Worm (Caenorhabditis elegans) whole organism, early embryonic: ENCODE results near the gene D1054.9.
A peak's percentile ranks its signal among the peaks of the same experiment; 100 is the strongest.

Experiments used
- B0310.2 ChIP-seq: sonication (generic microtip); optimal IDR thresholded peaks from 2 replicates; lab custom pipeline; 2016; ENCODE audit warnings: mild to moderate bottlenecking, missing genetic modification characterization, missing compliant biosample characterization
- F13C5.2 ChIP-seq: sonication (generic microtip); optimal IDR thresholded peaks from 2 replicates; lab custom pipeline; 2017; ENCODE audit warnings: mild to moderate bottlenecking, missing genetic modification characterization, inconsistent platforms, missing compliant biosample characterization
- aly-1 ChIP-seq: sonication (generic microtip); optimal IDR thresholded peaks from 2 replicates; lab custom pipeline; 2016; ENCODE audit warnings: missing genetic modification characterization, missing compliant biosample characterization
- ama-1 ChIP-seq: fragments of 150-350 bp; optimal IDR thresholded peaks from 2 replicates; lab custom pipeline; 2014
- ceh-13 ChIP-seq: fragments of 200-800 bp; sonication (Bioruptor generic); optimal IDR thresholded peaks from 2 replicates; lab custom pipeline; 2018; ENCODE audit warnings: mild to moderate bottlenecking, missing genetic modification characterization, missing compliant biosample characterization
- ceh-36 ChIP-seq: sonication (generic microtip); optimal IDR thresholded peaks from 2 replicates; lab custom pipeline; 2016; ENCODE audit warnings: missing genetic modification characterization, inconsistent platforms, missing compliant biosample characterization
- ets-7 ChIP-seq: sonication (generic microtip); optimal IDR thresholded peaks from 2 replicates; lab custom pipeline; 2016; ENCODE audit warnings: missing genotype, missing genetic modification characterization, missing compliant biosample characterization
- flt-1 ChIP-seq: fragments of 200-800 bp; sonication (Bioruptor generic); IDR thresholded peaks from 2 replicates; pipeline ENCODE4 v1.3.6; 2022; ENCODE audit warnings: missing genetic modification characterization, missing compliant biosample characterization
- hmbx-1 ChIP-seq: sonication (generic microtip); optimal IDR thresholded peaks from 2 replicates; lab custom pipeline; 2016; ENCODE audit warnings: mild to moderate bottlenecking, missing genetic modification characterization, missing compliant biosample characterization
- hmg-4 ChIP-seq: fragments of 200-800 bp; sonication (Bioruptor generic); optimal IDR thresholded peaks from 2 replicates; lab custom pipeline; 2018; ENCODE audit warnings: mild to moderate bottlenecking, missing genetic modification characterization, missing compliant biosample characterization
- hnd-1 ChIP-seq: sonication (generic microtip); optimal IDR thresholded peaks from 2 replicates; lab custom pipeline; 2016; ENCODE audit warnings: missing genetic modification characterization, missing compliant biosample characterization
- pes-1 ChIP-seq: fragments of 200-800 bp; sonication (Bioruptor generic); IDR thresholded peaks from 2 replicates; pipeline ENCODE4 v1.3.6; 2022; ENCODE audit warnings: missing genetic modification reagents, missing genetic modification characterization, missing compliant biosample characterization
- scrt-1 ChIP-seq: fragments of 200-800 bp; sonication (Bioruptor generic); IDR thresholded peaks from 2 replicates; pipeline ENCODE4 v1.3.6; 2022; ENCODE audit warnings: missing genetic modification characterization, missing compliant biosample characterization
- sea-1 ChIP-seq: fragments of 200-800 bp; sonication (Bioruptor generic); conservative IDR thresholded peaks from 2 replicates; pipeline ENCODE4 v1.3.6; 2022; ENCODE audit warnings: missing genetic modification characterization, missing compliant biosample characterization
- tbx-11 ChIP-seq: fragments of 200-800 bp; sonication (Bioruptor generic); IDR thresholded peaks from 2 replicates; pipeline ENCODE4 v1.3.6; 2022; ENCODE audit warnings: missing genetic modification characterization, missing compliant biosample characterization
- tbx-37 ChIP-seq: fragments of 200-800 bp; sonication (Bioruptor generic); conservative IDR thresholded peaks from 2 replicates; pipeline ENCODE4 v1.3.6; 2022; ENCODE audit warnings: missing genetic modification reagents, missing genetic modification characterization, missing compliant biosample characterization
- tra-4 ChIP-seq: sonication (generic microtip); optimal IDR thresholded peaks from 2 replicates; lab custom pipeline; 2017; ENCODE audit warnings: missing genetic modification characterization, missing compliant biosample characterization

The D1054.9 gene

DNA sequence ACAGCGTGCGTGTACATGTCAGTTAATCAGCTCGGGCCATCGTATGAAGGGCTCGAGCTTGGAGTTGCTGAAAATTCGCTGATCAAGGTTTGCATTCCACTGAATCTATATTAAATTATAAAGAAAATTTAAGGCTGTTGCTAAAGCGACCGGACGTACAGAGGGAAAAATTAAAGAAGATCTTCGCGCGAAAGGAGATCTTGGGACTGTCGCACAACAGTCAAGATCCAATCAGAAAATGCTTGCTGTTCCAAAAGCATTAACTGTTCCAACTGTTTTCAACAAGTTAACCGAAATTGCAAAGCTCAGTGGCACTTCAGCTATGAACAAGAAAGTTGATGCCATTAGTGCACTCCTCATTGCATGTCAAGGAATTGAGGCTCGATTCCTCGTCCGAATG, 23.5 kb upstream of the D1054.9 start:
- no peak for TF ChIP-seq tra-4 (tag; lab: Kevin White, UChicago)
- TF ChIP-seq hmg-4 (GFP tag; lab: Kevin White, UChicago), result no peak
- no peak for TF ChIP-seq flt-1 (GFP tag; lab: Robert Waterston, UW)
- no peak for TF ChIP-seq ets-7
- no peak for TF ChIP-seq aly-1 (tag; lab: Kevin White, UChicago)
- TF ChIP-seq tbx-11 (GFP tag; lab: Robert Waterston, UW), result no peak
- TF ChIP-seq F13C5.2 (tag; lab: Kevin White, UChicago), result no peak

DNA sequence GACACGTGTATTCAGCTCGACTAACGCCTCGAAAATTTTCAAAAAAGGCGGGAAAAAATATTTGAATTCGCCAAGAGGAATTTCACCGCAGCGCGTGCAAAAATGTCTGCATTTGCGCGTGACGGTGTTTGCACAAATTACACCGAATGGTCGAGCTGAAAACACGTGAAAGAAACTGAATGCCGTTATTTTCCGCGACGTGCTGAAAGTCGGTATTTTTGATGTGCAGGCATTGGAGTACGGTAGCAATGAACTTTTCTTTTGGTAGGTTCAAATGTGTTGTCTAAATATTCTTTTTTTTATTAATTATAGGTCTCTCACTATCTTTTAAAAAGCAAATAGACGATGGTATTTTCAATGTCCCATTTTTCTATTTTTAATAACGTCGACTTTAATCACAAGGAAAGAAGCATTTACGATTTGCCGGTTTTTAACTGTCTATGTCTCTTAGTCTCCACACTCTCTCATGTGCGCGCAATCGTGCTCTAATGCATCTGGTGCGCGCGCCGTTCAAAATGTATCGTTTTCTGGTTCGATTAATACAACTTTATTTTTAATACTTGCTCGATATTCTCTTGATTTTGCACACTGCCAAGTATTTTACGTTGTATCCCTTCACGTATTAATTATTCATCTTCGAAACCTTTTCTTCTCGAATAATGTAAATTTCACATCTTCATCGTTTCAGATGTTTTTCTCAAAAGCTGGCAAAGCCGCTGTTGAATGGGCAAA, 22.7 kb upstream of the D1054.9 start, which contains the start of the genes C29A12.1 and lig-1:
Gene C29A12.1 (minus strand): TSS at position 63 of the 732 bp plus-strand sequence.
Gene lig-1 (plus strand): TSS at position 682 of the 732 bp plus-strand sequence.
- TF ChIP-seq ama-1 (lab: Kevin White, UChicago) (no peak), F13C5.2 (tag; lab: Kevin White, UChicago) (no peak), tbx-11 (GFP tag; lab: Robert Waterston, UW) (no peak), hnd-1 (tag; lab: Kevin White, UChicago) (no peak), tbx-37 (GFP tag; lab: Robert Waterston, UW) (no peak), ceh-36 (tag; lab: Kevin White, UChicago) (no peak), hmg-4 (GFP tag; lab: Kevin White, UChicago) (no peak), ets-7 (no peak)

DNA sequence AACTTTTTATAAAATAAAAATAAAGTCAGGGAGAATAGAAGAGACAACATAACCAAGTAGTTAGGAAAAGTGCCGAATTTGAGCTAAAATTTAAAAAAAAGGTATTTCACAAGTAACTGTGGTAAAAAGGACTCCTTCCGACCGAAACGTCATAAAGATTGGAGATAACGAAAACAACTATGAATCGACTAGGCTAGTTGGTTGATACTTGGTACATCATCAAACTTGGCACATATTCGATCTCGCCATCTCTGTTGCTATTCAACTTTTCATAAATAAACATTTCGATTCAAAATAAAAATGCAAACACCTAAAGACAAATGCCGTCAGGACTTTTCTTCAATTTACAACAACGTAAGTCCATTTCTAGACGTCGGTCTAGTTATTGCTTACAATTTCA, 20.9 kb upstream of the D1054.9 start, which contains the start of gene C29A12.22:
Gene C29A12.22 (plus strand): TSS at position 301 of the 400 bp plus-strand sequence.
- TF ChIP-seq hnd-1 (tag; lab: Kevin White, UChicago) (no peak), B0310.2 (tag; lab: Kevin White, UChicago) (no peak), ama-1 (lab: Kevin White, UChicago) (no peak), ceh-36 (tag; lab: Kevin White, UChicago) (no peak), F13C5.2 (tag; lab: Kevin White, UChicago) (no peak), hmbx-1 (no peak), pes-1 (GFP tag; lab: Robert Waterston, UW) (no peak), ets-7 (no peak), aly-1 (tag; lab: Kevin White, UChicago) (no peak), flt-1 (GFP tag; lab: Robert Waterston, UW) (no peak), tra-4 (tag; lab: Kevin White, UChicago) (no peak), hmg-4 (GFP tag; lab: Kevin White, UChicago) (no peak), scrt-1 (GFP tag; lab: Robert Waterston, UW) (no peak), tbx-37 (GFP tag; lab: Robert Waterston, UW) (no peak), tbx-11 (GFP tag; lab: Robert Waterston, UW) (no peak), sea-1 (GFP tag; lab: Robert Waterston, UW) (no peak), ceh-13 (GFP tag; lab: Kevin White, UChicago) (no peak)

DNA sequence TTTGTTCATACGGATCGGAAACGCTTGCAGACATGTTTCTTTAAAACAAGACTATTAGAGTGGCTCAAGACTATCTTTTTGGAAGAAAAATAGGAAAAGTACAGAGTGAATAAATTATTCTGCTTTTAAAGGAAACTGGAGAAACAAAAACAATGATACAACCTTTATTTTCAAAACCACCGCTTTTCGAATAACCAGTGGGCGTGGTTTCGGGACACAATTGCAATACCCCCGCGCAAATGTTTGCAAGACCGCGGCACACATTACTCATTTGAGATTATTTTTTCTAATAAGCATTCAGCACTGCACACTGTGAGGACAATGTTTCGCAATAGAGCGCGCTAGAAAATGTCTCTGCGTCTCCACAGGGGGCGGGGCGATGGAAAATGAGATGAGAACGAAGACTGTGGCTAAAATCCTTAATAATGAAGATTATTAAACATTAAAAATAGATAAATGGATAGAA, 17.0 kb upstream of the D1054.9 start, which contains the start of gene plrg-1:
Gene plrg-1 (minus strand): TSS at position 51 of the 466 bp plus-strand sequence.
- TF ChIP-seq tra-4 (tag; lab: Kevin White, UChicago), result peak; percentile 32
- TF ChIP-seq scrt-1 (GFP tag; lab: Robert Waterston, UW), result peak; percentile 89
- peak; percentile 72 for TF ChIP-seq aly-1 (tag; lab: Kevin White, UChicago)
- TF ChIP-seq ama-1 (lab: Kevin White, UChicago), result no peak
- peak; percentile 77 for TF ChIP-seq flt-1 (GFP tag; lab: Robert Waterston, UW)
- peak; percentile 64 for TF ChIP-seq ceh-13 (GFP tag; lab: Kevin White, UChicago)
- no peak; the same call in 1 of the 2 replicates for TF ChIP-seq pes-1 (GFP tag; lab: Robert Waterston, UW)
- peak; percentile 88 for TF ChIP-seq hmg-4 (GFP tag; lab: Kevin White, UChicago)
- TF ChIP-seq tbx-11 (GFP tag; lab: Robert Waterston, UW), result peak; percentile 80
- TF ChIP-seq hmbx-1, result peak; percentile 41
- TF ChIP-seq tbx-37 (GFP tag; lab: Robert Waterston, UW), result peak; percentile 88
- TF ChIP-seq sea-1 (GFP tag; lab: Robert Waterston, UW), result peak; percentile 89
- peak; percentile 94 for TF ChIP-seq F13C5.2 (tag; lab: Kevin White, UChicago)
- peak; percentile 61 for TF ChIP-seq hnd-1 (tag; lab: Kevin White, UChicago)
- peak; percentile 64 for TF ChIP-seq B0310.2 (tag; lab: Kevin White, UChicago)
- peak; percentile 88 for TF ChIP-seq ceh-36 (tag; lab: Kevin White, UChicago)
- peak; percentile 78 for TF ChIP-seq ets-7

DNA sequence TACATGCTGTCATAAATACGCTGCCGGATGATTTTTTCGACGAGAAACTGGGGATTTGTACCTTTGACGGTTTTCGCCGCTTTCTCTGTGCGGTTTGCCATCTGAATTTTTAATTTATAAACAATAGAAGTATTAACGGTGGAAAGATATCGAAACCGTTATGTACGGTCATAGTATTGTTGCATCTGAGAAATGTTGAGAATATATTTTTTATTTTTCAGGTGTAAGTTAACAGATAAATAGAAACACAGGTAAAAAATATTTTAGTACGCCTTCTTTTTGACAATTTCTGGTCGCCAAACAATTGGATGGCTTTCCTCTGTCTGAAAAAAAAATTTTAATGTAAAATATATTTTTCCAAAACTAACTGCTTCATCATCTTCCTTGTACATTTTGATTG, 15.1 kb upstream of the D1054.9 start, which contains the start of gene prp-38:
Gene prp-38 (minus strand): TSS at position 101 of the 400 bp plus-strand sequence.
- no peak for TF ChIP-seq scrt-1 (GFP tag; lab: Robert Waterston, UW)
- no peak for TF ChIP-seq sea-1 (GFP tag; lab: Robert Waterston, UW)
- no peak for TF ChIP-seq hnd-1 (tag; lab: Kevin White, UChicago)
- no peak for TF ChIP-seq ceh-36 (tag; lab: Kevin White, UChicago)
- no peak for TF ChIP-seq tbx-37 (GFP tag; lab: Robert Waterston, UW)
- no peak for TF ChIP-seq B0310.2 (tag; lab: Kevin White, UChicago)
- no peak for TF ChIP-seq ceh-13 (GFP tag; lab: Kevin White, UChicago)
- TF ChIP-seq ets-7, result no peak
- no peak for TF ChIP-seq tbx-11 (GFP tag; lab: Robert Waterston, UW)
- no peak for TF ChIP-seq hmg-4 (GFP tag; lab: Kevin White, UChicago)
- no peak for TF ChIP-seq pes-1 (GFP tag; lab: Robert Waterston, UW)
- no peak for TF ChIP-seq flt-1 (GFP tag; lab: Robert Waterston, UW)
- no peak for TF ChIP-seq tra-4 (tag; lab: Kevin White, UChicago)
- TF ChIP-seq F13C5.2 (tag; lab: Kevin White, UChicago), result no peak
- TF ChIP-seq aly-1 (tag; lab: Kevin White, UChicago), result no peak
- TF ChIP-seq ama-1 (lab: Kevin White, UChicago), result no peak
- TF ChIP-seq hmbx-1, result no peak

DNA sequence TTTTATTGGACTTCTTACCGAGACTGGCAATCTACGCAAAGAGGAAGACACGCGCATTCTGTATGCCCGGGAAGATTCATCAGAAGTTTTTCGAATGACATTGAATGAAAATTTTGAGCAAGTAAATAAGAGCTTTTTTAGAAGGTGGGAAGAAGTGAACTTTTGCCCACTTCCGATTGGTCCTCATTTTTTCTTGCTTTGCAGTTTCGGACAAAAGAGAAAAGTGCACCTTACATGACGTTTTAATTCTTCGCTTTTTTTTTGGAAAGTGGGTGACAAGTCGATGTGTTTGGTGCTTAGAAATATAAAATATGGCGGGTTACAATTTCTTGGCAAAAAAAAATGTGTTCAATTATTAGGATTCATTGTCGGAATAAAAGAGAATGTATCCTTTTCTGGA, 13.5 kb upstream of the D1054.9 start, which contains the start of gene secs-1:
Gene secs-1 (minus strand): TSS at position 101 of the 400 bp plus-strand sequence.
- TF ChIP-seq B0310.2 (tag; lab: Kevin White, UChicago) (no peak), hmbx-1 (no peak), hmg-4 (GFP tag; lab: Kevin White, UChicago) (no peak)
